Worm (Caenorhabditis elegans) whole organism, L4 larva: ENCODE results near the gene F52B10.3.
A peak's percentile ranks its signal among the peaks of the same experiment; 100 is the strongest.

Experiments
- D1046.2 ChIP-seq: fragments of 200-800 bp; sonication (Bioruptor generic); IDR thresholded peaks from 2 replicates; pipeline ENCODE4 v1.3.6; 2022; ENCODE audit warnings: missing genetic modification characterization, missing compliant biosample characterization
- F26F4.8 ChIP-seq: fragments of 200-800 bp; sonication (Bioruptor generic); conservative IDR thresholded peaks from 2 replicates; pipeline ENCODE4 v1.3.6; 2022; ENCODE audit warnings: missing genetic modification characterization, missing compliant biosample characterization
- F49E8.2 ChIP-seq: sonication (generic microtip); optimal IDR thresholded peaks from 2 replicates; lab custom pipeline; 2016; ENCODE audit warnings: missing compliant biosample characterization, mild to moderate bottlenecking, missing genetic modification characterization, borderline replicate concordance
- T20F7.1 ChIP-seq: fragments of 200-800 bp; sonication (Bioruptor generic); optimal IDR thresholded peaks from 2 replicates; lab custom pipeline; 2018; ENCODE audit warnings: mild to moderate bottlenecking, missing genetic modification characterization, missing compliant biosample characterization
- Y105C5A.15 ChIP-seq: fragments of 200-800 bp; sonication (Bioruptor generic); IDR thresholded peaks from 2 replicates; pipeline ENCODE4 v1.3.6; 2022; ENCODE audit warnings: missing genetic modification characterization, missing compliant biosample characterization
- Y75B8A.6 ChIP-seq: fragments of 200-800 bp; sonication (Bioruptor generic); IDR thresholded peaks from 2 replicates; pipeline ENCODE4 v1.3.6; 2022; ENCODE audit warnings: missing genetic modification reagents, missing genetic modification characterization, missing compliant biosample characterization
- aha-1 ChIP-seq: fragments of 150-350 bp; peaks from one replicate; lab custom pipeline; 2014; ENCODE audit warnings: missing biosample characterization, missing genetic modification characterization
- ama-1 ChIP-seq: fragments of 150-350 bp; optimal IDR thresholded peaks from 2 replicates; lab custom pipeline; 2014; ENCODE audit warnings: inconsistent platforms, mixed read lengths
- arid-1 ChIP-seq: fragments of 200-800 bp; sonication (Bioruptor generic); conservative IDR thresholded peaks from 2 replicates; pipeline ENCODE4 v1.3.6; 2022; ENCODE audit warnings: missing genetic modification reagents, missing genetic modification characterization, missing compliant biosample characterization
- ceh-20 ChIP-seq: fragments of 200-800 bp; sonication (Bioruptor generic); IDR thresholded peaks from 2 replicates; pipeline ENCODE4 v1.3.6; 2022; ENCODE audit warnings: missing genetic modification reagents, missing genetic modification characterization, missing compliant biosample characterization
- ces-1 ChIP-seq: fragments of 150-350 bp; sonication (generic microtip); optimal IDR thresholded peaks from 4 replicates; lab custom pipeline; 2014; ENCODE audit warnings: missing biosample characterization, missing genetic modification reagents, missing genetic modification characterization
- cey-2 ChIP-seq: sonication (generic microtip); optimal IDR thresholded peaks from 3 replicates; lab custom pipeline; 2017; ENCODE audit warnings: missing genetic modification characterization, mild to moderate bottlenecking, missing compliant biosample characterization, antibody characterized with exemption, borderline replicate concordance; ENCODE audit not compliant: insufficient read depth
- daf-19 ChIP-seq: fragments of 200-800 bp; sonication (Bioruptor generic); conservative IDR thresholded peaks from 2 replicates; pipeline ENCODE4 v1.3.6; 2022; ENCODE audit warnings: missing genetic modification characterization, missing compliant biosample characterization
- daf-8 ChIP-seq: fragments of 200-800 bp; sonication (Bioruptor generic); IDR thresholded peaks from 2 replicates; pipeline ENCODE4 v1.3.6; 2022; ENCODE audit warnings: missing genetic modification characterization, missing compliant biosample characterization
- egl-43 ChIP-seq: fragments of 200-800 bp; sonication (Bioruptor generic); IDR thresholded peaks from 2 replicates; pipeline ENCODE4 v1.3.6; 2022; ENCODE audit warnings: missing genetic modification reagents, missing genetic modification characterization, missing compliant biosample characterization
- fkh-10 ChIP-seq: fragments of 150-350 bp; optimal IDR thresholded peaks from 2 replicates; lab custom pipeline; 2014; ENCODE audit warnings: missing biosample characterization, missing genetic modification reagents, missing genetic modification characterization
- hlh-30 ChIP-seq: sonication (generic microtip); optimal IDR thresholded peaks from 2 replicates; lab custom pipeline; 2017; ENCODE audit warnings: antibody characterized with exemption, mild to moderate bottlenecking, missing genetic modification characterization, missing compliant biosample characterization; ENCODE audit not compliant: insufficient read depth
- hmg-1.1 ChIP-seq: fragments of 200-800 bp; sonication (Bioruptor generic); IDR thresholded peaks from 2 replicates; pipeline ENCODE4 v1.3.6; 2022; ENCODE audit warnings: missing genetic modification reagents, missing genetic modification characterization, missing compliant biosample characterization
- lin-29 ChIP-seq: fragments of 200-800 bp; sonication (Bioruptor generic); IDR thresholded peaks from 2 replicates; pipeline ENCODE4 v1.3.6; 2022; ENCODE audit warnings: missing genetic modification reagents, missing genetic modification characterization, missing compliant biosample characterization
- madf-9 ChIP-seq: fragments of 200-800 bp; sonication (Bioruptor generic); conservative IDR thresholded peaks from 2 replicates; pipeline ENCODE4 v1.3.6; 2022; ENCODE audit warnings: missing genetic modification reagents, missing genetic modification characterization, missing compliant biosample characterization
- mdl-1 ChIP-seq, 2 experiments: fragments of 150-350 bp in 1 of 2; sonication (generic microtip) in 1 of 2; optimal IDR thresholded peaks; 2 replicates each; lab custom pipeline; 2014 to 2017; ENCODE audit warnings: missing biosample characterization in 2 of 2, missing genetic modification characterization in 2 of 2
- mdt-29 ChIP-seq: fragments of 200-800 bp; sonication (Bioruptor generic); IDR thresholded peaks from 2 replicates; pipeline ENCODE4 v1.3.6; 2022; ENCODE audit warnings: missing genetic modification reagents, missing genetic modification characterization, missing compliant biosample characterization
- mep-1 ChIP-seq: fragments of 150-350 bp; sonication (generic microtip); optimal IDR thresholded peaks from 3 replicates; lab custom pipeline; 2014; ENCODE audit warnings: missing biosample characterization, missing genetic modification characterization
- mes-2 ChIP-seq: sonication (generic microtip); optimal IDR thresholded peaks from 2 replicates; lab custom pipeline; 2016; ENCODE audit warnings: missing genotype, mild to moderate bottlenecking, missing genetic modification characterization, missing compliant biosample characterization; ENCODE audit not compliant: poor library complexity, severe bottlenecking
- mxl-3 ChIP-seq: fragments of 200-800 bp; sonication (Bioruptor generic); optimal IDR thresholded peaks from 2 replicates; lab custom pipeline; 2018; ENCODE audit warnings: mild to moderate bottlenecking, missing genetic modification characterization, missing compliant biosample characterization
- nhr-10 ChIP-seq: fragments of 150-350 bp; optimal IDR thresholded peaks from 2 replicates; lab custom pipeline; 2014; ENCODE audit warnings: missing biosample characterization, missing genetic modification characterization
- nhr-25 ChIP-seq: sonication (generic microtip); optimal IDR thresholded peaks from 2 replicates; lab custom pipeline; 2017; ENCODE audit warnings: missing genetic modification characterization, mild to moderate bottlenecking, missing compliant biosample characterization, antibody characterized with exemption, moderate library complexity, borderline replicate concordance; ENCODE audit not compliant: insufficient read depth
- nhr-77 ChIP-seq: fragments of 150-350 bp; optimal IDR thresholded peaks from 2 replicates; lab custom pipeline; 2014; ENCODE audit warnings: missing biosample characterization, missing genetic modification characterization
- rbr-2 ChIP-seq: sonication (generic microtip); optimal IDR thresholded peaks from 2 replicates; lab custom pipeline; 2016; ENCODE audit warnings: missing genotype, missing genetic modification characterization, missing compliant biosample characterization
- set-16 ChIP-seq: fragments of 200-800 bp; sonication (Bioruptor generic); IDR thresholded peaks from 2 replicates; pipeline ENCODE4 v1.3.6; 2022; ENCODE audit warnings: missing genetic modification reagents, missing genetic modification characterization, missing compliant biosample characterization
- unc-62 ChIP-seq, 3 experiments: fragments of 150-350 bp in 1 of 3; sonication (generic microtip); optimal IDR thresholded peaks in 2 of 3; peaks in 1 of 3; 1 replicate in 1 of 3; 2 replicates in 2 of 3; lab custom pipeline; 2014 to 2017; ENCODE audit warnings: missing biosample characterization in 3 of 3, missing genetic modification characterization in 3 of 3, missing genetic modification reagents in 3 of 3, missing genotype in 1 of 3
- vab-7 ChIP-seq: fragments of 200-800 bp; sonication (Bioruptor generic); IDR thresholded peaks from 2 replicates; pipeline ENCODE4 v1.3.6; 2022; ENCODE audit warnings: missing genetic modification reagents, missing genetic modification characterization, missing compliant biosample characterization
- zfp-2 ChIP-seq: sonication (generic microtip); optimal IDR thresholded peaks from 2 replicates; lab custom pipeline; 2016; ENCODE audit warnings: mild to moderate bottlenecking, missing genetic modification characterization, missing compliant biosample characterization
- zip-2 ChIP-seq: fragments of 150-350 bp; optimal IDR thresholded peaks from 2 replicates; lab custom pipeline; 2014; ENCODE audit warnings: missing biosample characterization, missing genetic modification characterization

The F52B10.3 gene

ce11 chrX:2890041-2890650 is 8.0 kb downstream of the F52B10.3 start (continued):
- TF ChIP-seq rbr-2 (no peak), nhr-10 (no peak), ama-1 (no peak)

- no peak for TF ChIP-seq nhr-77 (tag; lab: Kevin White, UChicago)
- TF ChIP-seq madf-9 = no peak
- no peak for TF ChIP-seq daf-8 (GFP tag; lab: Robert Waterston, UW)
- TF ChIP-seq ces-1 = no peak
- TF ChIP-seq T20F7.1 (GFP tag; lab: Kevin White, UChicago) = no peak
- TF ChIP-seq cey-2 (tag; lab: Kevin White, UChicago) = no peak
- TF ChIP-seq arid-1 = no peak
- no peak for TF ChIP-seq vab-7
- no peak for TF ChIP-seq F49E8.2 (tag; lab: Kevin White, UChicago)
- peak; percentile 66; the same call in 1 of the 2 replicates for TF ChIP-seq hmg-1.1 (GFP tag; lab: Robert Waterston, UW)
- no peak for TF ChIP-seq fkh-10 (GFP tag; lab: Kevin White, UChicago)
- TF ChIP-seq mdt-29 (GFP tag; lab: Robert Waterston, UW) = no peak
- TF ChIP-seq zfp-2 (tag; lab: Kevin White, UChicago) = no peak
- peak; percentile 43 for TF ChIP-seq set-16 (GFP tag; lab: Robert Waterston, UW)
- TF ChIP-seq Y105C5A.15 (GFP tag; lab: Robert Waterston, UW) = no peak
- TF ChIP-seq D1046.2 (GFP tag; lab: Robert Waterston, UW) = peak; percentile 74; the same call in 1 of the 2 replicates
- no peak for TF ChIP-seq lin-29 (GFP tag; lab: Robert Waterston, UW)
- no peak for TF ChIP-seq Y75B8A.6 (GFP tag; lab: Robert Waterston, UW)
- TF ChIP-seq mep-1 (tag; lab: Kevin White, UChicago) = peak; percentile 58
- peak; percentile 37 for TF ChIP-seq rbr-2
- no peak for TF ChIP-seq zip-2 (tag; lab: Kevin White, UChicago)
- TF ChIP-seq mes-2 (tag; lab: Kevin White, UChicago) = peak; percentile 55
- no peak for TF ChIP-seq F26F4.8
- no peak for TF ChIP-seq nhr-10
- peak; percentile 98 for TF ChIP-seq aha-1 (tag; lab: Kevin White, UChicago)
- TF ChIP-seq ceh-20 (GFP tag; lab: Robert Waterston, UW) = no peak
- no peak for TF ChIP-seq daf-19 (GFP tag; lab: Robert Waterston, UW)
- 0 out of 2 replicates have a peak, but pooled peaks have one; percentile 43 for TF ChIP-seq egl-43 (GFP tag; lab: Robert Waterston, UW)
Observed at ce11 chrX:2885318-2885908, 12.7 kb downstream of the F52B10.3 start, which contains the start of gene vang-1. TSS of gene vang-1 (plus strand) at chrX:2885858.

- TF ChIP-seq set-16 (GFP tag; lab: Robert Waterston, UW) = peak; percentile 80
- no peak for TF ChIP-seq ceh-20 (GFP tag; lab: Robert Waterston, UW)
- TF ChIP-seq unc-62 (GFP tag; optimal IDR thresholded peaks at IDR 0.05 in 1 of 2; lab: Kevin White, UChicago) = peak in 1 of 2 experiments; percentile 87
- TF ChIP-seq unc-62 (tag; optimal IDR thresholded peaks at IDR 0.05; lab: Kevin White, UChicago) = no peak
- peak; percentile 21 for TF ChIP-seq mxl-3 (GFP tag; lab: Kevin White, UChicago)
- TF ChIP-seq mdl-1 (tag; optimal IDR thresholded peaks at IDR 0.05; lab: Kevin White, UChicago) = peak in 1 of 2 experiments; percentile 1
- peak; percentile 16 for TF ChIP-seq nhr-25 (tag; lab: Kevin White, UChicago)
- TF ChIP-seq D1046.2 (GFP tag; lab: Robert Waterston, UW) = no peak
- TF ChIP-seq hlh-30 (tag; lab: Kevin White, UChicago) = peak; percentile 37
Observed at ce11 chrX:2879529-2880265, 18.5 kb downstream of the F52B10.3 start, which contains the start of gene F53B3.5. TSS of gene F53B3.5 (minus strand) at chrX:2879579.
